Fruit fly (Drosophila melanogaster): ENCODE measurements around the gene Cyp40.

Cyp40 gene

DNA sequence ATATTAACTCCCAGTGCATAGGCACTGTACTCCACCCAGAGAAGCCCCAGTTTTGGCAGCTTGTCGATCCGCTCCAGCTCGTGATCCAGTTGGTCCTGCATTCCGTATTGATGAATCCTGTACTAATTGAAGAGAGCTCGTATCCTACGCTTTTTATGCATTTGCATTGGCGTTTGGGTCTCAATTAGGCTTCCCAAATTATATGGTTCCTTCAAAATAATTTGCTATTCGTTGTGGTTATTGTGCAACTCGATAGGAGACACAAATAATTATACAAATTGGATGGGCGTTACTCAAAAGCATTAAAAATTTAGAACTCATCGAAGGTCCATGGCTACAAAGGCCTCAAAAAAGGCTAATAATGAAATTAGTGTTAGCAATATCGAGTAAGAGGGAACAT, 617 bp downstream of the Cyp40 start, which contains the start of gene Or67b:
Gene Or67b (minus strand): TSS at position 101 of the 400 bp plus-strand sequence.
- TF ChIP-seq CG8632 (GFP tag; optimal IDR thresholded peaks at IDR 0.05) = no peak
- no peak for TF ChIP-seq CG7368 (GFP tag; optimal IDR thresholded peaks at IDR 0.05)
- TF ChIP-seq CG6854 (GFP tag; optimal IDR thresholded peaks at IDR 0.05) = no peak
- no peak for TF ChIP-seq CG9139 (GFP tag; optimal IDR thresholded peaks at IDR 0.05)
- no peak for TF ChIP-seq Smox (GFP tag; optimal IDR thresholded peaks at IDR 0.05)
- no peak for TF ChIP-seq CG32006 (GFP tag; optimal IDR thresholded peaks at IDR 0.05)
- TF ChIP-seq CG1621 (tag; optimal IDR thresholded peaks at IDR 0.05) = no peak
- TF ChIP-seq ss (GFP tag; optimal IDR thresholded peaks at IDR 0.05) = no peak
- TF ChIP-seq Eip93F (GFP tag; optimal IDR thresholded peaks at IDR 0.05) = no peak

DNA sequence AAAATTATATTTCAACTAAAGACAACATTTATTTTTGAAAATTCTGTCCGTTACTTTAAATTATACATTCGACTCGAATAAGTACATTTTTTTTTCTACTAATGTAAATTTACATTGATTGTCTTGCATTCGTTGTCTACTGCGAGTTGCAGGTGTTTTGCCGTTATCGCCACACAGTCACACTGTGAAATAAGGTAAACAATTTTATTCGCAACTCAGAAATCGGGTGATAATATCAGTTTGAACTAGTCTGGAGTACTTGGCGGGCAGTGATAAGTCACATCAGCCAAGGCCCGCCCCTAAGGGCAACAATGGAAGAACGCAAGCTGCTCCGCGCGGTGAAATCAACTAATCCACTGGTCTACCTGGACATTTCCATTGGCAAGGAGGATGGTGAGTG, 1.4 kb downstream of the Cyp40 start:
- TF ChIP-seq fkh (GFP tag; optimal IDR thresholded peaks at IDR 0.05) (peak; percentile 94), cyc (GFP tag; optimal IDR thresholded peaks at IDR 0.05) (no peak)

DNA sequence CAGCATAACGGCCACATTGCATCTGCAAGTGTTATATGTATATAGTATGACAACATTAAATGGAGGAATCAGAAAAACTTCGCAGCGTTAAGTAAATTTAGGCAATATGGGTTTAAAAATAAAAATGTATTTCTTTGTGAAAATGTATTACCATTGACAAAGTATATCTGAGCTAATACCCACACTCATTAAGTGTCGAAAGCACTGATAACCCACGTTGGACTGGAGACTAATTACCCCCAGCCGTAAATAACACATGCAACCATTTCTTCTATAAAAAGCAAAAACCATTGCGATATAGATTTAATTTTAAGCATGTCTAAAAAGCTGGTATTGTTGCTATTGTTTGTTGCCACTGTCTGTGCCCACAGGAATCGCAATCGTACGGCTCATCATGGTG, 9.3 kb downstream of the Cyp40 start, which contains the start of gene CG8329:
Gene CG8329 (plus strand): TSS at position 301 of the 400 bp plus-strand sequence.
- no peak for TF ChIP-seq lz (GFP tag; optimal IDR thresholded peaks at IDR 0.05)
- TF ChIP-seq CG15336 (GFP tag; IDR thresholded peaks at IDR 0.05) = no peak
- no peak for TF ChIP-seq Sox102F (GFP tag; optimal IDR thresholded peaks at IDR 0.05)
- no peak for TF ChIP-seq vri (GFP tag; optimal IDR thresholded peaks at IDR 0.05)
- TF ChIP-seq CG7368 (GFP tag; optimal IDR thresholded peaks at IDR 0.05) = no peak
- no peak for TF ChIP-seq Sox14 (GFP tag; optimal IDR thresholded peaks at IDR 0.05)
- TF ChIP-seq CG8632 (GFP tag; optimal IDR thresholded peaks at IDR 0.05) = no peak
- no peak for TF ChIP-seq CG6854 (GFP tag; optimal IDR thresholded peaks at IDR 0.05)
- no peak for TF ChIP-seq spab (GFP tag; optimal IDR thresholded peaks at IDR 0.05)
- no peak for TF ChIP-seq dsx (GFP tag; optimal IDR thresholded peaks at IDR 0.05; ENCODE audit: poor library complexity, severe bottlenecking)
- no peak for TF ChIP-seq Hr39 (GFP tag; optimal IDR thresholded peaks at IDR 0.05)
- no peak for TF ChIP-seq CG6163 (GFP tag; IDR thresholded peaks at IDR 0.05)
- TF ChIP-seq Eip75B (GFP tag; optimal IDR thresholded peaks at IDR 0.05) = no peak

DNA sequence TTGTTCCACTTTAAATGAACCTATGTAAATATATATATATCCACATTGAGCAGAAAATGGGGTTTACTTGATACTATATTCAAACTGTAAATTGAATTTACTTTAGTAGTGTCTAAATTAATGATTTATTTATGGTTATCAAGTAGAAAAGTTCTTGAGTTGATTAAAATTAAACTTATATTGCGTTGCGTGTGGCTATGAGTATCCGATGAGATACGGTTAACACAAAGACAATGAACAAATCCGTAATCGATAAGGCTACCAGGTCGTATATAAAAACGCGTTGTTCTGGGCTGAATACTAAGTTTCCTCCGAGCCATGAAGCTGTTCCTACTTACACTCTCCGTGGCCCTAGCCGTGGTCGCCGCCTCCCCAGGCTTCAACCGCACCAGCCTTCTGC, 10.5 kb downstream of the Cyp40 start, which contains the start of gene CG18179:
Gene CG18179 (plus strand): TSS at position 301 of the 400 bp plus-strand sequence.
- TF ChIP-seq dsx (GFP tag; optimal IDR thresholded peaks at IDR 0.05; ENCODE audit: poor library complexity, severe bottlenecking) (no peak), svp (GFP tag) (peak; percentile 16)

DNA sequence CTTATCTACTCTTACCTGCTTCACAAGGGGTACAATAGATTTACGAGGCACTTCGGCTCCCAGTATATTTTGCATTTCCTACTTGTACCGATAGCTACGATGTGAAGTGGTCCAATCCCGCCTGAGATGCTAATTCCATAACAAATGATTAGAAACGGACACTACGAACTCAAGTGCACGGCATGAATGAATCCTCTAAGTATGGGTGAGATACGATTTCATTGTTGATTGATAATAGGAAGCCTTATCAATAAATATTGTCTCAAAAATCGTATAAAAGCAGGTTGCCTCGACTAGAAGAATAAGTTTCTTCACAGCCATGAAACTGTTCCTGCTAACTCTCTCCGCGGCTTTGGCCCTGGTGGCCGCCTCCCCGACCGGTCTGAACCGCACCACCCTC, 12.2 kb downstream of the Cyp40 start, which contains the start of gene CG18180:
Gene CG18180 (plus strand): TSS at position 301 of the 400 bp plus-strand sequence.
- TF ChIP-seq CG7368 (GFP tag; optimal IDR thresholded peaks at IDR 0.05) = no peak
- TF ChIP-seq esn (GFP tag; optimal IDR thresholded peaks at IDR 0.05) = no peak
- no peak for TF ChIP-seq Eip75B (GFP tag; optimal IDR thresholded peaks at IDR 0.05)
- TF ChIP-seq Hr39 (GFP tag; optimal IDR thresholded peaks at IDR 0.05) = no peak
- TF ChIP-seq salr (GFP tag; optimal IDR thresholded peaks at IDR 0.05) = no peak
- no peak for TF ChIP-seq CG32006 (GFP tag; optimal IDR thresholded peaks at IDR 0.05)

DNA sequence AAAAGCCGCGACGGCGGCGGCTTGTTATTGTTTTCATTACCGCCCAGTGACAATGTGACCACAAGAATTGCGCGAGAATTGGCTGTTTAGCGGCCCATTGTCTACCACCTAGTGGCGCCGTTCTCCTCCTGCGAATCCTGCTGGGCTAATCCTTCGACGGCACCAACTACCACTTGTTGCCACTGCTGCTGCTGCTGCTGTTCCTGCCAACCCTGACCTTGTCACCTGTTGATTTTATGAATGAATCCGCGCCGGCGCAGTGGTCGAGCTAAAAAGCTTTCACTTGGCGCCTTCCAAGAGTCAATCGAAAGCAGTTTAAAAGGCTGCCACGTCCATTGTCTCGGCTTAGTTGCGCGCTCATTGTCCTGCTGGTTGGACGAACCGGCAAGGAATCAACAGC, 15.3 kb downstream of the Cyp40 start, which contains the start of gene CNMaR:
Gene CNMaR (plus strand): TSS at position 348 of the 400 bp plus-strand sequence.
- TF ChIP-seq Ets96B (tag; optimal IDR thresholded peaks at IDR 0.05) (no peak), Hr4 (GFP tag; optimal IDR thresholded peaks at IDR 0.05) (no peak), fkh (GFP tag; optimal IDR thresholded peaks at IDR 0.05) (no peak), CG32006 (GFP tag; optimal IDR thresholded peaks at IDR 0.05) (no peak), CG15336 (GFP tag; IDR thresholded peaks at IDR 0.05) (no peak), cyc (GFP tag; optimal IDR thresholded peaks at IDR 0.05) (no peak), net (GFP tag; optimal IDR thresholded peaks at IDR 0.05) (no peak), Lpt (GFP tag; optimal IDR thresholded peaks at IDR 0.05) (no peak), CG6163 (GFP tag; IDR thresholded peaks at IDR 0.05) (no peak), CG8319 (GFP tag; optimal IDR thresholded peaks at IDR 0.05) (no peak), esn (GFP tag; optimal IDR thresholded peaks at IDR 0.05) (no peak)

All from whole organism, prepupa.